Fruit fly (Drosophila melanogaster) whole organism, larva: ENCODE measurements around the gene nAChRalpha7.

Experiments
- noc ChIP-seq: fragments of 200-800 bp; sonication (Bioruptor generic); optimal IDR thresholded peaks from 3 replicates; lab custom pipeline; 2019; ENCODE audit warnings: missing biosample characterization, mild to moderate bottlenecking, missing genetic modification characterization, moderate library complexity

nAChRalpha7 gene

DNA sequence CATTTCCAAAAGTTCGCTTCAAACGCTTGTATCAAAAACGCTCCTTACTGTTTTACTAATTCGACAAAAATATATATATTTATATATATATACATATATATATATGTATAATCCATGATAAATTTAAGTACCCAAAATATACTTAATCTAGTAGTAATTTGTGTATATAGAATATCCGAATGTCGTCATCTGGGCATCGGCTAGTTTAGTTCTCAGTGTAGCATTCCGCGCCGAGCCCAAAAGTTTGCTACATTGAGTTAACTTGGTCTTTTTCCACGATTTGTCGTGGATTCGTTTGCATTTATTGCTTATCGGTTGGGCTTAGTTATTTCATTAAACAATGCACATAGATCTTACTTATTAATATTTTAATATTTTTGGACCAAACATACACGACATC is 67.0 kb downstream of the nAChRalpha7 start:
- TF ChIP-seq noc = no peak

DNA sequence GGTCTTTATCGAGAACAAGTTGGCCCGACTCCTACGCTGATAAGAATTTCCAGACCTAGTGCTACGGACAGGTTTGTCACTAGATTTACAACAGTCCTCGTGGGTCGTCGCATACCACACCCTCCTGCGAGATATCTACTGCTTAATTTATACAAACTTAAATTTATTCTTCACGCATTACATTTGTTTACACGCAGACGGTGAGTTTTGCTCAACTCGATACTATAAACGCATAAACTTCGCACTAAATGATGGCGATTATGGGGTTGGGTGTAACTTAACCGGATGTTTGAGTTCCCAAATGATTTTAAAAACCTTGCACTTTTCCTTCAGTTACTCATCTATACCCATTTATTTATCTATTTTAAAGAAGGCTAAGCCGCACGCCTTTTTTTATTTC is 67.6 kb downstream of the nAChRalpha7 start:
- TF ChIP-seq noc = no peak

DNA sequence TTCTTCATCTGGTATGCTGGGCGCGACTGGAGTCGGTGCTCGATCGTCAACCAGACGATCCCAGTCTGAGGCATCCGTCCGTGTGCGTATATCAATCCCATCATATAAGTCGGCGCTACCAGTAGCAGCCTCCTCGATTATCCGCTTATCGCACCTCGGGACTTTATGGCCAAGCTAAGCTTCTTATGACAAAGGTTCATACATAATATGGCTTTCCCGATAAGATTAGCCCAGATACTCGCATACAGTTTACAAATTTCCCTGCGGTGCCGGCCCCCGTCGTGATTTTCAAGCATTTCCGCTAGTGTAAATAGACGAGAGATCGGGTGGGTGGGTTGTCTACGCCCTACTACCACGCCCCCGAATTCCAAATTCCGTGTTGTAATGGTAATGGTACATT is 68.0 kb downstream of the nAChRalpha7 start, which contains the start of gene CG8028:
Gene CG8028, minus strand, starts transcription at position 101 of the 400 bp plus-strand sequence.
- peak; percentile 4 for TF ChIP-seq noc

DNA sequence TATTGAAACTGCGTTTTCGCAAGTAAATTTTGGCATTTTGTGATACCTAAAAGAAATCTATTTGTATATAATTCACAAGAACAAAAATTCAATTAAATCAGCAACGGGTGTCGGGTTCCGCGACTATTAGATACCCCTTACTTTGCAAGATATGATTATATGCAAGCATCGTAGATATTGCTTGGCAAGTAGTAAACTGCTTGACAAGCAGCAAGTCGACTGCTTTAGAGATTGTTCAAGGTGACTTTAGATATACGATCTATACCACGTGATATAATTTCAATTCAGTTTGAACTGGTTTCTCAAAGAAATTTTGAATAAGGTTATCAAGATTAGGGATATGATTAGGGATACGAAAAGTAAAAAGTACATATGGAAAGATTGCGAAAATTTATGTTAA is 69.9 kb downstream of the nAChRalpha7 start:
- TF ChIP-seq noc = no peak
